Worm (Caenorhabditis elegans) whole organism, late embryonic: ENCODE results near the gene M88.3.

Source experiments
- C08G9.2 ChIP-seq: sonication (generic microtip); optimal IDR thresholded peaks from 2 replicates; lab custom pipeline; 2016; ENCODE audit warnings: mild to moderate bottlenecking, missing genetic modification characterization, moderate library complexity, missing compliant biosample characterization
- F13H6.1 ChIP-seq: sonication (generic microtip); optimal IDR thresholded peaks from 2 replicates; lab custom pipeline; 2016; ENCODE audit warnings: missing genetic modification characterization, missing compliant biosample characterization
- K02D7.2 ChIP-seq: sonication (generic microtip); optimal IDR thresholded peaks from 2 replicates; lab custom pipeline; 2017; ENCODE audit warnings: mild to moderate bottlenecking, missing genetic modification characterization, missing compliant biosample characterization
- K09A11.1 ChIP-seq: sonication (generic microtip); optimal IDR thresholded peaks from 2 replicates; lab custom pipeline; 2017; ENCODE audit warnings: antibody characterized with exemption, mild to moderate bottlenecking, missing genetic modification characterization, missing compliant biosample characterization; ENCODE audit not compliant: insufficient read depth
- Y22D7AL.16 ChIP-seq: sonication (generic microtip); optimal IDR thresholded peaks from 2 replicates; lab custom pipeline; 2016; ENCODE audit warnings: missing genetic modification characterization, missing compliant biosample characterization
- ceh-14 ChIP-seq: sonication (generic microtip); optimal IDR thresholded peaks from 2 replicates; lab custom pipeline; 2016; ENCODE audit warnings: missing genotype, missing genetic modification characterization, missing compliant biosample characterization
- ceh-18 ChIP-seq: sonication (generic microtip); optimal IDR thresholded peaks from 2 replicates; lab custom pipeline; 2016; ENCODE audit warnings: missing genetic modification characterization, missing compliant biosample characterization
- ceh-2 ChIP-seq: sonication (generic microtip); optimal IDR thresholded peaks from 2 replicates; lab custom pipeline; 2016; ENCODE audit warnings: missing genotype, missing genetic modification characterization, missing compliant biosample characterization
- ceh-22 ChIP-seq: sonication (generic microtip); optimal IDR thresholded peaks from 2 replicates; lab custom pipeline; 2017; ENCODE audit warnings: missing biosample characterization, missing genetic modification characterization
- ceh-30 ChIP-seq: fragments of 150-350 bp; optimal IDR thresholded peaks from 2 replicates; lab custom pipeline; 2014; ENCODE audit warnings: missing biosample characterization, missing genetic modification characterization
- ceh-31 ChIP-seq: sonication (generic microtip); optimal IDR thresholded peaks from 2 replicates; lab custom pipeline; 2016; ENCODE audit warnings: missing genetic modification characterization, missing compliant biosample characterization
- ceh-6 ChIP-seq: fragments of 200-800 bp; sonication (Bioruptor generic); optimal IDR thresholded peaks from 2 replicates; lab custom pipeline; 2018; ENCODE audit warnings: mild to moderate bottlenecking, missing genetic modification characterization, missing compliant biosample characterization
- che-1 ChIP-seq: sonication (generic microtip); optimal IDR thresholded peaks from 2 replicates; lab custom pipeline; 2016; ENCODE audit warnings: mild to moderate bottlenecking, missing genetic modification characterization, missing compliant biosample characterization
- dve-1 ChIP-seq: sonication (generic microtip); optimal IDR thresholded peaks from 2 replicates; lab custom pipeline; 2017; ENCODE audit warnings: antibody characterized with exemption, mild to moderate bottlenecking, missing genetic modification characterization, missing compliant biosample characterization
- elt-2 ChIP-seq: sonication (generic microtip); optimal IDR thresholded peaks from 2 replicates; lab custom pipeline; 2016; ENCODE audit warnings: missing genetic modification reagents, missing genetic modification characterization, missing compliant biosample characterization
- ets-4 ChIP-seq: sonication (generic microtip); optimal IDR thresholded peaks from 2 replicates; lab custom pipeline; 2016; ENCODE audit warnings: missing genetic modification characterization, missing compliant biosample characterization
- fax-1 ChIP-seq: sonication (generic microtip); optimal IDR thresholded peaks from 2 replicates; lab custom pipeline; 2016; ENCODE audit warnings: missing genotype, missing genetic modification characterization, missing compliant biosample characterization
- gmeb-2 ChIP-seq: sonication (generic microtip); optimal IDR thresholded peaks from 2 replicates; lab custom pipeline; 2016; ENCODE audit warnings: missing genetic modification characterization, inconsistent platforms, missing compliant biosample characterization
- hlh-15 ChIP-seq: sonication (generic microtip); optimal IDR thresholded peaks from 2 replicates; lab custom pipeline; 2016; ENCODE audit warnings: missing genetic modification characterization, missing compliant biosample characterization
- hlh-30 ChIP-seq: sonication (generic microtip); optimal IDR thresholded peaks from 2 replicates; lab custom pipeline; 2017; ENCODE audit warnings: antibody characterized with exemption, missing genetic modification characterization, missing compliant biosample characterization; ENCODE audit not compliant: insufficient read depth
- hlh-8 ChIP-seq: sonication (generic microtip); optimal IDR thresholded peaks from 2 replicates; lab custom pipeline; 2016; ENCODE audit warnings: missing genotype, missing genetic modification characterization, missing compliant biosample characterization
- lim-6 ChIP-seq: sonication (generic microtip); optimal IDR thresholded peaks from 2 replicates; lab custom pipeline; 2016; ENCODE audit warnings: missing genetic modification characterization, missing compliant biosample characterization
- madf-2 ChIP-seq: sonication (generic microtip); optimal IDR thresholded peaks from 2 replicates; lab custom pipeline; 2017; ENCODE audit warnings: missing genetic modification characterization, missing compliant biosample characterization
- mec-3 ChIP-seq: sonication (generic microtip); optimal IDR thresholded peaks from 2 replicates; lab custom pipeline; 2016; ENCODE audit warnings: borderline replicate concordance, missing genetic modification characterization, missing compliant biosample characterization
- nhr-11 ChIP-seq: fragments of 150-350 bp; optimal IDR thresholded peaks from 2 replicates; lab custom pipeline; 2014; ENCODE audit warnings: missing biosample characterization, missing genetic modification characterization
- npax-4 ChIP-seq: sonication (generic microtip); optimal IDR thresholded peaks from 2 replicates; lab custom pipeline; 2016; ENCODE audit warnings: missing genetic modification characterization, missing compliant biosample characterization
- pag-3 ChIP-seq: sonication (generic microtip); optimal IDR thresholded peaks from 2 replicates; lab custom pipeline; 2016; ENCODE audit warnings: missing compliant biosample characterization, missing genetic modification characterization, borderline replicate concordance
- pat-9 ChIP-seq: fragments of 200-800 bp; sonication (Bioruptor generic); optimal IDR thresholded peaks from 2 replicates; lab custom pipeline; 2018; ENCODE audit warnings: mild to moderate bottlenecking, missing genetic modification characterization, moderate library complexity, missing compliant biosample characterization
- pax-1 ChIP-seq: fragments of 150-350 bp; optimal IDR thresholded peaks from 2 replicates; lab custom pipeline; 2014; ENCODE audit warnings: missing biosample characterization, missing genetic modification characterization
- pha-4 ChIP-seq: fragments of 150-350 bp; optimal IDR thresholded peaks from 2 replicates; lab custom pipeline; 2018; ENCODE audit warnings: missing biosample characterization, missing genetic modification reagents, missing genetic modification characterization
- pros-1 ChIP-seq: fragments of 150-350 bp; optimal IDR thresholded peaks from 2 replicates; lab custom pipeline; 2014; ENCODE audit warnings: missing biosample characterization, missing genetic modification reagents, missing genetic modification characterization
- rnt-1 ChIP-seq: sonication (generic microtip); optimal IDR thresholded peaks from 2 replicates; lab custom pipeline; 2016; ENCODE audit warnings: missing genetic modification characterization, missing compliant biosample characterization
- sox-4 ChIP-seq: sonication (generic microtip); optimal IDR thresholded peaks from 2 replicates; lab custom pipeline; 2017; ENCODE audit warnings: mild to moderate bottlenecking, missing genetic modification characterization, inconsistent platforms, missing compliant biosample characterization
- syd-9 ChIP-seq: sonication (generic microtip); optimal IDR thresholded peaks from 2 replicates; lab custom pipeline; 2016; ENCODE audit warnings: mild to moderate bottlenecking, missing genetic modification characterization, moderate library complexity, missing compliant biosample characterization
- tbx-7 ChIP-seq: sonication (generic microtip); optimal IDR thresholded peaks from 2 replicates; lab custom pipeline; 2016; ENCODE audit warnings: missing genotype, missing genetic modification characterization, missing compliant biosample characterization
- ttx-3 ChIP-seq: sonication (generic microtip); optimal IDR thresholded peaks from 2 replicates; lab custom pipeline; 2016; ENCODE audit warnings: missing genetic modification reagents, missing genetic modification characterization, missing compliant biosample characterization
- unc-3 ChIP-seq, 2 experiments: fragments of 200-800 bp in 1 of 2; sonication (Bioruptor generic) in 1 of 2; sonication (generic microtip) in 1 of 2; conservative IDR thresholded peaks in 1 of 2; optimal IDR thresholded peaks in 1 of 2; 2 replicates each; pipeline versions ENCODE4 v1.3.6 to Lab custom; 2016 to 2022; ENCODE audit warnings: missing compliant biosample characterization in 2 of 2, missing genetic modification characterization in 2 of 2, missing genetic modification reagents in 1 of 2
- unc-42 ChIP-seq: sonication (generic microtip); optimal IDR thresholded peaks from 2 replicates; lab custom pipeline; 2016; ENCODE audit warnings: missing genotype, missing genetic modification characterization, missing compliant biosample characterization
- unc-55 ChIP-seq: sonication (generic microtip); optimal IDR thresholded peaks from 2 replicates; lab custom pipeline; 2017; ENCODE audit warnings: missing biosample characterization, missing genetic modification reagents, missing genetic modification characterization
- unc-86 ChIP-seq: sonication (generic microtip); optimal IDR thresholded peaks from 2 replicates; lab custom pipeline; 2016; ENCODE audit warnings: missing genetic modification characterization, missing compliant biosample characterization
- zip-5 ChIP-seq: sonication (generic microtip); optimal IDR thresholded peaks from 2 replicates; lab custom pipeline; 2016; ENCODE audit warnings: missing genetic modification characterization, missing compliant biosample characterization
- ztf-16 ChIP-seq: sonication (generic microtip); optimal IDR thresholded peaks from 2 replicates; lab custom pipeline; 2017; ENCODE audit warnings: missing genetic modification characterization, missing compliant biosample characterization

Gene M88.3

ce11 chrIII:4568455-4568854 lies 23.6 kb upstream of the M88.3 start, which contains the start of gene idhg-1 (continued):
- peak; percentile 37 for TF ChIP-seq dve-1 (tag; lab: Kevin White, UChicago)
- TF ChIP-seq unc-42 (tag; lab: Kevin White, UChicago): peak; percentile 67
- TF ChIP-seq pros-1: no peak
- peak; percentile 93 for TF ChIP-seq pag-3
- TF ChIP-seq fax-1: peak; percentile 97
- peak; percentile 68 for TF ChIP-seq hlh-30
- TF ChIP-seq K09A11.1: peak; percentile 98
- no peak for TF ChIP-seq pax-1 (tag; lab: Kevin White, UChicago)
- peak; percentile 94 for TF ChIP-seq madf-2 (tag; lab: Kevin White, UChicago)
- peak; percentile 99 for TF ChIP-seq F13H6.1 (tag; lab: Kevin White, UChicago)
- TF ChIP-seq ceh-22: peak; percentile 68
- TF ChIP-seq ceh-30 (tag; lab: Kevin White, UChicago): peak; percentile 48
- TF ChIP-seq unc-55 (GFP tag; lab: Kevin White, UChicago): no peak
- peak; percentile 89 for TF ChIP-seq ets-4 (tag; lab: Kevin White, UChicago)
- TF ChIP-seq tbx-7 (tag; lab: Kevin White, UChicago): peak; percentile 83
- TF ChIP-seq zip-5 (tag; lab: Kevin White, UChicago): peak; percentile 94
- TF ChIP-seq hlh-15: peak; percentile 97
- TF ChIP-seq rnt-1 (tag; lab: Kevin White, UChicago): peak; percentile 94
- no peak for TF ChIP-seq pha-4 (tag; lab: Kevin White, UChicago)
- TF ChIP-seq ceh-14 (tag; lab: Kevin White, UChicago): peak; percentile 99
- TF ChIP-seq ceh-6 (GFP tag; lab: Kevin White, UChicago): peak; percentile 87
- TF ChIP-seq ceh-2 (tag; lab: Kevin White, UChicago): peak; percentile 98
- peak; percentile 97 for TF ChIP-seq unc-86
- peak; percentile 97 for TF ChIP-seq ttx-3 (tag; lab: Kevin White, UChicago)
- peak; percentile 94 for TF ChIP-seq npax-4 (tag; lab: Kevin White, UChicago)
- TF ChIP-seq pat-9 (tag; lab: Kevin White, UChicago): peak; percentile 96
- TF ChIP-seq mec-3: peak; percentile 91
- TF ChIP-seq unc-3 (GFP tag; conservative IDR thresholded peaks at IDR 0.05; lab: Robert Waterston, UW): peak; percentile 97
- TF ChIP-seq unc-3 (tag; optimal IDR thresholded peaks at IDR 0.05; lab: Kevin White, UChicago): peak; percentile 96
- TF ChIP-seq nhr-11 (tag; lab: Kevin White, UChicago): peak; percentile 88
- peak; percentile 95 for TF ChIP-seq lim-6 (tag; lab: Kevin White, UChicago)
- peak; percentile 98 for TF ChIP-seq hlh-8
- peak; percentile 91 for TF ChIP-seq Y22D7AL.16 (tag; lab: Kevin White, UChicago)

- no peak for TF ChIP-seq ttx-3 (tag; lab: Kevin White, UChicago)
- TF ChIP-seq pha-4 (tag; lab: Kevin White, UChicago): no peak
- no peak for TF ChIP-seq ceh-18
- no peak for TF ChIP-seq madf-2 (tag; lab: Kevin White, UChicago)
- no peak for TF ChIP-seq sox-4 (tag; lab: Kevin White, UChicago)
- TF ChIP-seq gmeb-2 (tag; lab: Kevin White, UChicago): no peak
- TF ChIP-seq elt-2 (tag; lab: Kevin White, UChicago): no peak
- no peak for TF ChIP-seq ceh-6 (GFP tag; lab: Kevin White, UChicago)
- no peak for TF ChIP-seq tbx-7 (tag; lab: Kevin White, UChicago)
- TF ChIP-seq K02D7.2: no peak
- TF ChIP-seq C08G9.2 (tag; lab: Kevin White, UChicago): no peak
- no peak for TF ChIP-seq syd-9 (tag; lab: Kevin White, UChicago)
- no peak for TF ChIP-seq ceh-31
- TF ChIP-seq unc-42 (tag; lab: Kevin White, UChicago): no peak
- TF ChIP-seq che-1: no peak
- no peak for TF ChIP-seq ztf-16 (tag; lab: Kevin White, UChicago)
- TF ChIP-seq, all 69 proteins: peak for 0
These were observed 23.2 kb upstream of the M88.3 start, which contains the start of gene mlcd-1 for ce11 chrIII:4568030-4568429. TSS of gene mlcd-1 (minus strand) at chrIII:4568130.
